Fruit fly (Drosophila melanogaster) whole organism, embryonic: Measurements from ENCODE around the gene CG33158.

Source experiments
- BEAF-32 ChIP-seq: fragments of 200-800 bp; sonication (Bioruptor generic); optimal IDR thresholded peaks from 3 replicates; lab custom pipeline; 2017; ENCODE audit warnings: missing biosample characterization, missing genetic modification characterization, mild to moderate bottlenecking, moderate library complexity, missing genetic modification reagents
- C15 ChIP-seq: fragments of 200-800 bp; sonication (Bioruptor generic); IDR thresholded peaks from 3 replicates; pipeline ENCODE4 v1.3.6; 2022; ENCODE audit warnings: missing biosample characterization, missing genetic modification characterization
- CG10321 ChIP-seq: fragments of 200-800 bp; sonication (Bioruptor generic); IDR thresholded peaks from 2 replicates; pipeline ENCODE4 v1.3.6; 2022; ENCODE audit warnings: missing biosample characterization, missing genetic modification characterization
- CG10431 ChIP-seq: fragments of 200-800 bp; sonication (Bioruptor generic); optimal IDR thresholded peaks from 3 replicates; lab custom pipeline; 2018; ENCODE audit warnings: missing biosample characterization, mild to moderate bottlenecking, missing genetic modification characterization
- CG10959 ChIP-seq: fragments of 200-800 bp; sonication (Bioruptor generic); IDR thresholded peaks from 2 replicates; pipeline ENCODE4 v1.3.6; 2022; ENCODE audit warnings: missing biosample characterization, missing genetic modification characterization
- CG11093 ChIP-seq: fragments of 200-800 bp; sonication (Bioruptor generic); IDR thresholded peaks from 3 replicates; pipeline ENCODE4 v1.3.6; 2022; ENCODE audit warnings: missing biosample characterization, missing genetic modification characterization
- CG11456 ChIP-seq: fragments of 200-800 bp; sonication (Bioruptor generic); IDR thresholded peaks from 3 replicates; pipeline ENCODE4 v1.3.6; 2022; ENCODE audit warnings: missing biosample characterization, missing genetic modification characterization
- CG11695 ChIP-seq: fragments of 200-800 bp; sonication (Bioruptor generic); IDR thresholded peaks from 3 replicates; pipeline ENCODE4 v1.3.6; 2022; ENCODE audit warnings: missing biosample characterization, missing genetic modification characterization
- CG12236 ChIP-seq: fragments of 200-800 bp; sonication (Bioruptor generic); optimal IDR thresholded peaks from 2 replicates; lab custom pipeline; 2016; ENCODE audit warnings: missing biosample characterization, missing genetic modification characterization
- CG12942 ChIP-seq: fragments of 200-800 bp; sonication (Bioruptor generic); optimal IDR thresholded peaks from 3 replicates; lab custom pipeline; 2016; ENCODE audit warnings: missing biosample characterization, missing genetic modification characterization
- CG13424 ChIP-seq: fragments of 200-800 bp; sonication (Bioruptor generic); optimal IDR thresholded peaks from 2 replicates; lab custom pipeline; 2019; ENCODE audit warnings: missing biosample characterization, mild to moderate bottlenecking, missing genetic modification characterization, moderate library complexity
- CG14710 ChIP-seq: fragments of 200-800 bp; sonication (Bioruptor generic); optimal IDR thresholded peaks from 3 replicates; lab custom pipeline; 2019; ENCODE audit warnings: missing biosample characterization, mild to moderate bottlenecking, missing genetic modification characterization, moderate library complexity
- CG1832 ChIP-seq: fragments of 200-800 bp; sonication (Bioruptor generic); optimal IDR thresholded peaks from 2 replicates; lab custom pipeline; 2017; ENCODE audit warnings: missing biosample characterization, mild to moderate bottlenecking, missing genetic modification characterization, inconsistent platforms
- CG2875 ChIP-seq: fragments of 200-800 bp; sonication (Bioruptor generic); optimal IDR thresholded peaks from 2 replicates; lab custom pipeline; 2017; ENCODE audit warnings: missing biosample characterization, mild to moderate bottlenecking, missing genetic modification characterization, missing genetic modification reagents
- CG31224 ChIP-seq: fragments of 200-800 bp; sonication (Bioruptor generic); IDR thresholded peaks from 2 replicates; pipeline ENCODE4 v1.3.6; 2022; ENCODE audit warnings: missing biosample characterization, missing genetic modification characterization
- CG3995 ChIP-seq: fragments of 200-800 bp; sonication (Bioruptor generic); optimal IDR thresholded peaks from 3 replicates; lab custom pipeline; 2016; ENCODE audit warnings: missing biosample characterization, missing genetic modification characterization
- CG6254 ChIP-seq: fragments of 200-800 bp; sonication (Bioruptor generic); optimal IDR thresholded peaks from 3 replicates; lab custom pipeline; 2017; ENCODE audit warnings: mild to moderate bottlenecking, missing biosample characterization, missing genetic modification reagents, missing genetic modification characterization
- CG7928 ChIP-seq: fragments of 200-800 bp; sonication (Bioruptor generic); optimal IDR thresholded peaks from 2 replicates; lab custom pipeline; 2017; ENCODE audit warnings: missing biosample characterization, mild to moderate bottlenecking, missing genetic modification characterization
- CTCF ChIP-seq: fragments of 200-800 bp; sonication (Bioruptor generic); optimal IDR thresholded peaks from 2 replicates; lab custom pipeline; 2017; ENCODE audit warnings: missing biosample characterization, mild to moderate bottlenecking, missing genetic modification characterization, moderate library complexity
- GATAe ChIP-seq: fragments of 200-800 bp; sonication (Bioruptor generic); conservative IDR thresholded peaks from 2 replicates; pipeline ENCODE4 v1.3.6; 2022; ENCODE audit warnings: missing biosample characterization, missing genetic modification characterization
- Mes4 ChIP-seq: fragments of 200-800 bp; sonication (Bioruptor generic); optimal IDR thresholded peaks from 2 replicates; lab custom pipeline; 2016; ENCODE audit warnings: missing biosample characterization, missing genetic modification characterization
- Oli ChIP-seq: fragments of 200-800 bp; sonication (Bioruptor generic); optimal IDR thresholded peaks from 2 replicates; lab custom pipeline; 2018; ENCODE audit warnings: missing biosample characterization, mild to moderate bottlenecking, missing genetic modification characterization, moderate library complexity
- Poxn ChIP-seq: fragments of 200-800 bp; sonication (Bioruptor generic); IDR thresholded peaks from 2 replicates; pipeline ENCODE4 v1.3.6; 2022; ENCODE audit warnings: missing biosample characterization, missing genetic modification characterization
- Side ChIP-seq: fragments of 200-800 bp; sonication (Bioruptor generic); optimal IDR thresholded peaks from 2 replicates; lab custom pipeline; 2016; ENCODE audit warnings: missing biosample characterization, missing genetic modification characterization
- Sox100B ChIP-seq: fragments of 200-800 bp; sonication (Bioruptor generic); optimal IDR thresholded peaks from 3 replicates; lab custom pipeline; 2018; ENCODE audit warnings: missing biosample characterization, mild to moderate bottlenecking, missing genetic modification characterization
- Ssrp ChIP-seq: fragments of 200-800 bp; sonication (Bioruptor generic); optimal IDR thresholded peaks from 2 replicates; lab custom pipeline; 2018; ENCODE audit warnings: missing biosample characterization, mild to moderate bottlenecking, missing genetic modification characterization, moderate library complexity
- ap ChIP-seq: fragments of 200-800 bp; sonication (Bioruptor generic); IDR thresholded peaks from 2 replicates; pipeline ENCODE4 v1.3.6; 2022; ENCODE audit warnings: missing biosample characterization, missing genetic modification characterization
- bcd ChIP-seq: fragments of 200-800 bp; sonication (Bioruptor generic); optimal IDR thresholded peaks from 2 replicates; lab custom pipeline; 2017; ENCODE audit warnings: missing biosample characterization, mild to moderate bottlenecking, missing genetic modification characterization
- chm ChIP-seq: fragments of 200-800 bp; sonication (Bioruptor generic); IDR thresholded peaks from 2 replicates; pipeline ENCODE4 v1.3.6; 2022; ENCODE audit warnings: missing biosample characterization, missing genetic modification characterization
- chn ChIP-seq: fragments of 200-800 bp; sonication (Bioruptor generic); optimal IDR thresholded peaks from 2 replicates; lab custom pipeline; 2016; ENCODE audit warnings: missing biosample characterization, missing genetic modification characterization
- cwo ChIP-seq: fragments of 200-800 bp; sonication (Bioruptor generic); optimal IDR thresholded peaks from 3 replicates; lab custom pipeline; 2017; ENCODE audit warnings: missing biosample characterization, missing genetic modification characterization, mild to moderate bottlenecking, moderate library complexity, missing genetic modification reagents
- da ChIP-seq: fragments of 200-800 bp; sonication (Bioruptor generic); optimal IDR thresholded peaks from 2 replicates; lab custom pipeline; 2016; ENCODE audit warnings: missing biosample characterization, missing genetic modification characterization
- danr ChIP-seq: fragments of 200-800 bp; sonication (Bioruptor generic); IDR thresholded peaks from 2 replicates; pipeline ENCODE4 v1.3.6; 2022; ENCODE audit warnings: missing biosample characterization, missing genetic modification characterization
- fd64A ChIP-seq: fragments of 200-800 bp; sonication (Bioruptor generic); optimal IDR thresholded peaks from 3 replicates; lab custom pipeline; 2018; ENCODE audit warnings: missing biosample characterization, mild to moderate bottlenecking, missing genetic modification characterization
- her ChIP-seq: fragments of 200-800 bp; sonication (Bioruptor generic); optimal IDR thresholded peaks from 2 replicates; lab custom pipeline; 2016; ENCODE audit warnings: missing biosample characterization, missing genetic modification characterization
- knrl ChIP-seq: fragments of 200-800 bp; sonication (Bioruptor generic); IDR thresholded peaks from 3 replicates; pipeline ENCODE4 v1.3.6; 2022; ENCODE audit warnings: missing biosample characterization, missing genetic modification characterization; ENCODE audit not compliant: partially characterized antibody
- lbe ChIP-seq: fragments of 200-800 bp; sonication (Bioruptor generic); optimal IDR thresholded peaks from 2 replicates; lab custom pipeline; 2016; ENCODE audit warnings: missing biosample characterization, mild to moderate bottlenecking, missing genetic modification characterization
- mld ChIP-seq: fragments of 200-800 bp; sonication (Bioruptor generic); IDR thresholded peaks from 3 replicates; pipeline ENCODE4 v1.3.6; 2022; ENCODE audit warnings: missing biosample characterization, missing genetic modification characterization; ENCODE audit not compliant: partially characterized antibody
- pfk ChIP-seq: fragments of 200-800 bp; sonication (Bioruptor generic); optimal IDR thresholded peaks from 2 replicates; lab custom pipeline; 2018; ENCODE audit warnings: missing biosample characterization, mild to moderate bottlenecking, missing genetic modification characterization, moderate library complexity
- pnt ChIP-seq: fragments of 200-800 bp; sonication (Bioruptor generic); optimal IDR thresholded peaks from 3 replicates; lab custom pipeline; 2016; ENCODE audit warnings: missing biosample characterization, missing genetic modification characterization
- pum ChIP-seq: fragments of 200-800 bp; sonication (Bioruptor generic); optimal IDR thresholded peaks from 2 replicates; lab custom pipeline; 2016; ENCODE audit warnings: missing biosample characterization, missing genetic modification characterization
- repo ChIP-seq: fragments of 200-800 bp; sonication (Bioruptor generic); optimal IDR thresholded peaks from 2 replicates; lab custom pipeline; 2016; ENCODE audit warnings: missing biosample characterization, missing genetic modification characterization
- sc ChIP-seq, 3 experiments: fragments of >200 bp in 2 of 3; fragments of 200-800 bp in 1 of 3; sonication (Bioruptor generic) in 1 of 3; optimal IDR thresholded peaks; 2 replicates in 2 of 3; 3 replicates in 1 of 3; lab custom pipeline; 2017; ENCODE audit warnings: mild to moderate bottlenecking in 1 of 3, missing biosample characterization in 1 of 3, missing genetic modification characterization in 1 of 3, missing genetic modification reagents in 1 of 3
- sqz ChIP-seq: fragments of 200-800 bp; sonication (Bioruptor generic); optimal IDR thresholded peaks from 3 replicates; lab custom pipeline; 2018; ENCODE audit warnings: missing biosample characterization, mild to moderate bottlenecking, missing genetic modification characterization
- ssp ChIP-seq: fragments of 200-800 bp; sonication (Bioruptor generic); IDR thresholded peaks from 2 replicates; pipeline ENCODE4 v1.3.6; 2022; ENCODE audit warnings: missing biosample characterization, missing genetic modification characterization
- stwl ChIP-seq: fragments of 200-800 bp; sonication (Bioruptor generic); optimal IDR thresholded peaks from 3 replicates; lab custom pipeline; 2018; ENCODE audit warnings: missing biosample characterization, mild to moderate bottlenecking, missing genetic modification characterization, moderate library complexity
- tx ChIP-seq: fragments of 200-800 bp; sonication (Bioruptor generic); optimal IDR thresholded peaks from 2 replicates; lab custom pipeline; 2016; ENCODE audit warnings: missing biosample characterization, missing genetic modification characterization
- vnd ChIP-seq: fragments of 200-800 bp; sonication (Bioruptor generic); IDR thresholded peaks from 3 replicates; pipeline ENCODE4 v1.3.6; 2022; ENCODE audit warnings: missing biosample characterization, missing genetic modification characterization; ENCODE audit not compliant: partially characterized antibody
- zen2 ChIP-seq: fragments of 200-800 bp; sonication (Bioruptor generic); IDR thresholded peaks from 3 replicates; pipeline ENCODE4 v1.3.6; 2022; ENCODE audit warnings: missing biosample characterization, missing genetic modification characterization; ENCODE audit not compliant: partially characterized antibody

Gene CG33158

dm6 chr3L:16544220-16544619 lies 124.8 kb downstream of the CG33158 start (continued):
- TF ChIP-seq cwo (GFP tag; lab: Kevin White, UChicago) (no peak), Poxn (no peak), chn (GFP tag; lab: Kevin White, UChicago) (peak; percentile 30), da (GFP tag; lab: Kevin White, UChicago) (no peak), lbe (GFP tag; lab: Kevin White, UChicago) (no peak), CG1832 (no peak), ap (GFP tag; lab: Robert Waterston, UW) (no peak), CG12942 (GFP tag; lab: Kevin White, UChicago) (peak; percentile 31), CG11695 (GFP tag; lab: Robert Waterston, UW) (0 out of 3 replicates have a peak, but pooled peaks have one; percentile 8), zen2 (no peak), CG11093 (GFP tag; lab: Robert Waterston, UW) (no peak), Side (GFP tag; lab: Kevin White, UChicago) (no peak), vnd (GFP tag; lab: Robert Waterston, UW) (no peak), pfk (GFP tag; lab: Kevin White, UChicago) (no peak), CG2875 (GFP tag; lab: Kevin White, UChicago) (no peak), CG10431 (GFP tag; lab: Kevin White, UChicago) (no peak), stwl (tag; lab: Kevin White, UChicago) (no peak), Oli (peak; percentile 61), GATAe (GFP tag; lab: Robert Waterston, UW) (no peak), knrl (GFP tag; lab: Robert Waterston, UW) (no peak), Mes4 (GFP tag; lab: Kevin White, UChicago) (no peak), CG10321 (GFP tag; lab: Robert Waterston, UW) (no peak), chm (GFP tag; lab: Robert Waterston, UW) (no peak), Sox100B (no peak), CG7928 (GFP tag; lab: Kevin White, UChicago) (no peak), sqz (no peak), pnt (GFP tag; lab: Kevin White, UChicago) (peak; percentile 13), bcd (no peak), BEAF-32 (GFP tag; lab: Kevin White, UChicago) (no peak), pum (GFP tag; lab: Kevin White, UChicago) (no peak), Ssrp (tag; lab: Kevin White, UChicago) (no peak), C15 (GFP tag; lab: Robert Waterston, UW) (no peak), danr (GFP tag; lab: Robert Waterston, UW) (no peak), fd64A (GFP tag; lab: Kevin White, UChicago) (no peak), mld (GFP tag; lab: Robert Waterston, UW) (no peak), CG13424 (tag; lab: Kevin White, UChicago) (peak; percentile 9), CG11456 (GFP tag; lab: Robert Waterston, UW) (0 out of 3 replicates have a peak, but pooled peaks have one; percentile 22), repo (no peak), her (no peak), CG6254 (GFP tag; lab: Kevin White, UChicago) (no peak), CG12236 (GFP tag; lab: Kevin White, UChicago) (no peak), CTCF (GFP tag; lab: Kevin White, UChicago) (no peak), sc (optimal IDR thresholded peaks at IDR 0.05; lab: Kevin White, UChicago) (no peak), sc (GFP tag; optimal IDR thresholded peaks at IDR 0.05; lab: Kevin White, UChicago) (peak; percentile 22), ssp (no peak), CG31224 (GFP tag; lab: Robert Waterston, UW) (no peak), CG10959 (peak; percentile 59), CG3995 (no peak), tx (GFP tag; lab: Kevin White, UChicago) (peak; percentile 21), CG14710 (tag; lab: Kevin White, UChicago) (peak; percentile 25)
